Worm (Caenorhabditis elegans): ENCODE results near the gene R09E10.8.

The R09E10.8 gene

DNA sequence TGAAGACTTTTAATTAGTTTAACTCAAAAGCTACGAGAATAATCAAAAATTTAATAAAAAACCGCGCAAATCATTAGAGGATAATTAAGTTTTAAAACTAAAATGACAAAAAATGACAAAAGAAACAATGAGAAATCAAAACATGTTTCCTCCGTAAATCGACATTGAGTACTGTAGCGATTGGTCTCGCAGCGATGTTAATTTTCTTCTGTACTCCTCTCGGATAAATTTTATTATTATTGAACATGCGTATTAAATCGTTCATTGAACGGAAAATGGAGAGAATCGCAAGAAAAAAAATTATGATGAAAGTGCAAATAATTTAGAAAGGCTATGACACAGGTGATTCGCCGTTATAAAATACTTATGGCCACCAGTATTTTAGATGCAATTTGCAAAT lies 24.9 kb downstream of the R09E10.8 start (continued):
- no peak for TF ChIP-seq D2030.7 (GFP tag; IDR thresholded peaks at IDR 0.05)

DNA sequence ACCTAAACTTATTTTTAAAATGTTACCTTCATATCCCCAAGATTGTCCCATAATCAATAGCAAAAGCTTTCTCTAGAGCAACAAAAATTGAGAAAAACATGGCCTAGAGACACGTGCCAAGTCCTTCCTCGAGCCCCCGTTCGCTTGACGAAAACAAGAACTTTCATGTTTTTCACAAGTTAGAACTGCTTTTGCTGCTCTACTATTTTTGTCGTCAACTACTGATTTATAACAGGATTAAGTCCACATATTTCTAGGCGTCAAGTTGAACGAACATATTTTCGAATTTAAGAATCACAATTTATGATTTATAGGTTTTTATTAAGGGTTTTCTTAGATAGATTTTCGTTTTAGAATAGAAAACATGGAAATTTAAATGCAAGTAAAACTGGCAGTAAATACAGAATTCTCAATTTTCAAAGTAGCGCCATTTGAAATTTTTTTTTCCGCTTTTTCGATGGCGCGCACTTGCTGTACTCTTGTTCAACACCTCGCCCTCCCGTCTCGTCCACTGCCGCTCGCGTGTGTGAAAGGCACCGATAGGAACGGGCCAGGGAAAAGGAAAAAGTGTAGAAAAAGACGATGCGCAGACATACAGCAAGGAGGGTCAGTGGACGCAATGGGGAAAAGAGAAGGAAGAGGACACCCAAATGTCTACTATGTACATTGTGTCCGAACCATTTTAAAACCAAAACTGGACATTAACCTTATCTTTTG lies 25.9 kb downstream of the R09E10.8 start, which contains the start of gene rad-51:
rad-51 (minus strand) TSS at position 51 of the 717 bp plus-strand sequence.
- TF ChIP-seq F23B12.7 (tag; optimal IDR thresholded peaks at IDR 0.05; ENCODE audit: insufficient read depth) (peak; percentile 13), cebp-1 (GFP tag; IDR thresholded peaks at IDR 0.05) (no peak), cebp-1 (tag; optimal IDR thresholded peaks at IDR 0.05) (no peak), lin-26 (GFP tag; IDR thresholded peaks at IDR 0.05) (no peak), snpc-4 (GFP tag; optimal IDR thresholded peaks at IDR 0.05) (peak; percentile 24), snpc-4 (tag; optimal IDR thresholded peaks at IDR 0.05) (peak in 2 of 4 experiments; percentile 3 to 47), lsl-1 (GFP tag; optimal IDR thresholded peaks at IDR 0.05) (no peak), rpc-1 (optimal IDR thresholded peaks at IDR 0.05) (no peak), rpc-1 (tag; optimal IDR thresholded peaks at IDR 0.05) (no peak), rec-8 (tag; optimal IDR thresholded peaks at IDR 0.05) (no peak), dox-1 (GFP tag; IDR thresholded peaks at IDR 0.05) (peak; percentile 71), nhr-80 (tag; optimal IDR thresholded peaks at IDR 0.05) (peak; percentile 70), B0336.3 (GFP tag; IDR thresholded peaks at IDR 0.05) (peak; percentile 14; the same call in 1 of the 2 replicates), ekl-4 (GFP tag; IDR thresholded peaks at IDR 0.05) (no peak), Y95B8A.8 (GFP tag; IDR thresholded peaks at IDR 0.05) (0 out of 2 replicates have a peak, but pooled peaks have one; percentile 15), lin-35 (GFP tag; optimal IDR thresholded peaks at IDR 0.05) (peak in 1 of 3 experiments; percentile 59), dpl-1 (GFP tag; optimal IDR thresholded peaks at IDR 0.05) (peak; percentile 49), efl-1 (GFP tag; optimal IDR thresholded peaks at IDR 0.05) (peak; percentile 61), attf-5 (GFP tag; optimal IDR thresholded peaks at IDR 0.05) (peak; percentile 77), madf-6 (GFP tag; IDR thresholded peaks at IDR 0.05) (peak; percentile 43), attf-3 (GFP tag; conservative IDR thresholded peaks at IDR 0.05) (0 out of 2 replicates have a peak, but pooled peaks have one; percentile 38), ztf-18 (tag; optimal IDR thresholded peaks at IDR 0.05) (peak; percentile 19), hmg-1.2 (GFP tag; IDR thresholded peaks at IDR 0.05) (peak; percentile 91; the same call in 1 of the 2 replicates), mcd-1 (GFP tag; IDR thresholded peaks at IDR 0.05) (peak; percentile 80), zfh-2 (GFP tag; conservative IDR thresholded peaks at IDR 0.05) (peak; percentile 78), lin-54 (GFP tag; optimal IDR thresholded peaks at IDR 0.05) (peak; percentile 76), lin-40 (tag; optimal IDR thresholded peaks at IDR 0.05) (peak; percentile 30), aptf-2 (GFP tag; conservative IDR thresholded peaks at IDR 0.05) (0 out of 2 replicates have a peak, but pooled peaks have one; percentile 8), ceh-27 (GFP tag; optimal IDR thresholded peaks at IDR 0.05) (peak; percentile 53), ceh-100 (GFP tag; IDR thresholded peaks at IDR 0.05) (no peak), snpc-3.4 (tag; optimal IDR thresholded peaks at IDR 0.05) (peak; percentile 38)

DNA sequence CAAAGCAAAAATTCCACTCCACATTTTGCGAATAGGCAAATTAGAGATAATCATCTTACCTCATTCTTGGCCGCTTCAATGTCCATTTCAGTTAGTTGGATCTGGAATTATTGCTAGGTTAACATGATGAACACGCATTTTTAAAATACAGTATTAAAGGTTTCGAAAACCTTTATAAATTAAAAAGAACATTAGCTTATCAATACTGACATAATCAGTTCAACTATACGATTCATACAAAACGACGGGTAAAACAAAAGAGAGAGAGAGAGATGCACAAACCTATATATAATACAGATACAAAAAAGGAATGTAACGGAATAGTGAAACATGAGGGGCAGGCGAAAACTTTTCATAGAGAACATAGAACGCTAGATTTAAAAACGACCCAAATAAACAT lies 28.7 kb downstream of the R09E10.8 start, which contains the start of gene thk-1:
thk-1 (minus strand) TSS at position 101 of the 400 bp plus-strand sequence.
- no peak for TF ChIP-seq ztf-26 (tag; optimal IDR thresholded peaks at IDR 0.05)
- peak; percentile 5 for TF ChIP-seq nhr-80 (tag; optimal IDR thresholded peaks at IDR 0.05)

DNA sequence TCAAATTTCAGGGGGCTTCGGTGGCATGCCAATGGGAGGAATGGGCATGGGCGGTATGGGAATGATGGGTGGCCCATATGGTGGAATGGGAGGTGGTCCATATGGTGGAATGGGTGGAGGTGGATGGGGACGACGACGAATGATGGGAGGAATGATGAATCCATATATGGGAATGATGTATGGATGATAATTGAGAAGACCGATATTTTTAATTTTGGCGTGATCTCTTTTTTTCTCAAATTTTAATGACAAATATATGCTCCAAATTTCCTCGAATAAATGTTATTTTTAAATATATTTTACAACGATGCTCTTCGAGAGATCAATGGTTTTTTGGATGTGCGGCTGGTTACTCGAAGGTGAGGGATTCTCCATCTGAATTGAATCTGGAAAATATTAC lies 32.5 kb downstream of the R09E10.8 start, which contains the start of gene Y43C5A.4:
Y43C5A.4 (plus strand) TSS at position 301 of the 400 bp plus-strand sequence.
- TF ChIP-seq B0261.1 (tag; optimal IDR thresholded peaks at IDR 0.05) (no peak), cebp-2 (GFP tag; IDR thresholded peaks at IDR 0.05) (no peak), nhr-179 (tag; optimal IDR thresholded peaks at IDR 0.05) (no peak), F33H1.4 (GFP tag; IDR thresholded peaks at IDR 0.05) (no peak), ztf-25 (GFP tag; IDR thresholded peaks at IDR 0.05) (no peak), tlf-1 (GFP tag; optimal IDR thresholded peaks at IDR 0.05) (no peak), tbp1 (GFP tag; optimal IDR thresholded peaks at IDR 0.05) (no peak), F23B12.7 (tag; optimal IDR thresholded peaks at IDR 0.05; ENCODE audit: insufficient read depth) (no peak), nfya-2 (GFP tag; IDR thresholded peaks at IDR 0.05) (no peak)

All from whole organism, young adult.